Worm (Caenorhabditis elegans): ENCODE measurements around the gene Y38H6C.21.

ce11 chrV:20604606-20605155, 49.6 kb upstream of the Y38H6C.21 start, which contains the start of gene ttr-57:
- TF ChIP-seq skn-1 (tag; optimal IDR thresholded peaks at IDR 0.05): no peak
- no peak for TF ChIP-seq nhr-237 (tag; optimal IDR thresholded peaks at IDR 0.05)

All from whole organism, L2 larva.